Worm (Caenorhabditis elegans) whole organism, midembryonic: ENCODE data around the gene try-13.

Experiments
- T22C8.4 ChIP-seq: fragments of 200-800 bp; sonication (Bioruptor generic); IDR thresholded peaks from 2 replicates; pipeline ENCODE4 v1.3.6; 2022; ENCODE audit warnings: missing genetic modification characterization, missing compliant biosample characterization
- ref-1 ChIP-seq: fragments of 200-800 bp; sonication (Bioruptor generic); conservative IDR thresholded peaks from 2 replicates; pipeline ENCODE4 v1.3.6; 2022; ENCODE audit warnings: missing genetic modification reagents, missing genetic modification characterization, missing compliant biosample characterization

ce11 chrV:7424336-7424735, 15.6 kb upstream of the try-13 start, which contains the start of gene F18E3.10:
- TF ChIP-seq T22C8.4 (GFP tag; lab: Robert Waterston, UW): no peak
- no peak for TF ChIP-seq ref-1 (GFP tag; lab: Robert Waterston, UW)
